Fruit fly (Drosophila melanogaster): ENCODE results near the gene CG14195.

Gene CG14195

dm6 chrX:19201630-19202029 lies 10.3 kb downstream of the CG14195 start, which contains the start of gene CG7990:
CG7990 (minus strand) TSS chrX:19201979.
- no peak for TF ChIP-seq fkh (GFP tag; optimal IDR thresholded peaks at IDR 0.05)
- TF ChIP-seq CG6276 (GFP tag; optimal IDR thresholded peaks at IDR 0.05): no peak
- TF ChIP-seq Hr39 (GFP tag; optimal IDR thresholded peaks at IDR 0.05): no peak
- TF ChIP-seq CG6163 (GFP tag; IDR thresholded peaks at IDR 0.05): no peak
- TF ChIP-seq CG32006 (GFP tag; optimal IDR thresholded peaks at IDR 0.05): no peak
- TF ChIP-seq Eip93F (GFP tag; optimal IDR thresholded peaks at IDR 0.05): no peak
- no peak for TF ChIP-seq CG9139 (GFP tag; optimal IDR thresholded peaks at IDR 0.05)
- TF ChIP-seq CG11902 (GFP tag; optimal IDR thresholded peaks at IDR 0.05): no peak
- TF ChIP-seq Gug (GFP tag; IDR thresholded peaks at IDR 0.05): no peak
- TF ChIP-seq CG16779 (tag; optimal IDR thresholded peaks at IDR 0.05): no peak
- no peak for TF ChIP-seq Sox15 (GFP tag; optimal IDR thresholded peaks at IDR 0.05)

- no peak for TF ChIP-seq net (GFP tag; optimal IDR thresholded peaks at IDR 0.05)
- no peak for TF ChIP-seq fd59A (GFP tag; optimal IDR thresholded peaks at IDR 0.05)
- peak; percentile 68 for TF ChIP-seq fkh (GFP tag; optimal IDR thresholded peaks at IDR 0.05)
- TF ChIP-seq Sox14 (GFP tag; optimal IDR thresholded peaks at IDR 0.05): peak; percentile 75
- no peak for TF ChIP-seq lz (GFP tag; optimal IDR thresholded peaks at IDR 0.05)
- no peak for TF ChIP-seq CG32006 (GFP tag; optimal IDR thresholded peaks at IDR 0.05)
- no peak for TF ChIP-seq Hr4 (GFP tag; optimal IDR thresholded peaks at IDR 0.05)
- no peak for TF ChIP-seq cyc (GFP tag; optimal IDR thresholded peaks at IDR 0.05)
- no peak for TF ChIP-seq eg (GFP tag; IDR thresholded peaks at IDR 0.05)
- no peak for TF ChIP-seq fd85E (GFP tag; optimal IDR thresholded peaks at IDR 0.05)
- no peak for TF ChIP-seq salr (GFP tag; optimal IDR thresholded peaks at IDR 0.05)
- TF ChIP-seq CG11762 (GFP tag; optimal IDR thresholded peaks at IDR 0.05; ENCODE audit: insufficient read depth): no peak
- no peak for TF ChIP-seq Eip78C (GFP tag)
- no peak for TF ChIP-seq dsx (GFP tag; optimal IDR thresholded peaks at IDR 0.05; ENCODE audit: poor library complexity, severe bottlenecking)
- peak in 1 of 2 experiments; percentile 9 for TF ChIP-seq ss (GFP tag; optimal IDR thresholded peaks at IDR 0.05)
- peak; percentile 53 for TF ChIP-seq CG1621 (tag; optimal IDR thresholded peaks at IDR 0.05)
- no peak for TF ChIP-seq Lpt (GFP tag; optimal IDR thresholded peaks at IDR 0.05)
- no peak for TF ChIP-seq Hr39 (GFP tag; optimal IDR thresholded peaks at IDR 0.05)
- TF ChIP-seq achi (GFP tag; optimal IDR thresholded peaks at IDR 0.05): no peak
- no peak for TF ChIP-seq vri (GFP tag; optimal IDR thresholded peaks at IDR 0.05)
- TF ChIP-seq CG6163 (GFP tag; IDR thresholded peaks at IDR 0.05): peak; percentile 39; the same call in 2 of the 3 replicates
- TF ChIP-seq pdm3 (GFP tag; optimal IDR thresholded peaks at IDR 0.05): no peak
- TF ChIP-seq Eip75B (GFP tag; optimal IDR thresholded peaks at IDR 0.05): no peak
- no peak for TF ChIP-seq CG16779 (tag; optimal IDR thresholded peaks at IDR 0.05)
Measured at dm6 chrX:19193336-19193735, 18.5 kb downstream of the CG14195 start, which contains the start of the genes CG7914 and CG14194. CG7914 (minus strand) TSS chrX:19193448. CG14194 (plus strand) TSS chrX:19193555.

dm6 chrX:19191597-19191996 lies 20.3 kb downstream of the CG14195 start:
- TF ChIP-seq CG6276 (GFP tag; optimal IDR thresholded peaks at IDR 0.05) (no peak), CG8632 (GFP tag; optimal IDR thresholded peaks at IDR 0.05) (no peak), Ets96B (tag; optimal IDR thresholded peaks at IDR 0.05) (no peak), Eip78C (GFP tag) (no peak), CG3032 (tag; optimal IDR thresholded peaks at IDR 0.05) (no peak), CG11762 (GFP tag; optimal IDR thresholded peaks at IDR 0.05; ENCODE audit: insufficient read depth) (no peak), Ets21C (GFP tag; optimal IDR thresholded peaks at IDR 0.05) (no peak), ss (GFP tag; optimal IDR thresholded peaks at IDR 0.05) (no peak), acj6 (GFP tag; optimal IDR thresholded peaks at IDR 0.05) (no peak), CG1621 (tag; optimal IDR thresholded peaks at IDR 0.05) (no peak), CG34406 (GFP tag; optimal IDR thresholded peaks at IDR 0.05) (no peak)

- TF ChIP-seq lz (GFP tag; optimal IDR thresholded peaks at IDR 0.05): no peak
- no peak for TF ChIP-seq dac (GFP tag; optimal IDR thresholded peaks at IDR 0.05)
- TF ChIP-seq CG6854 (GFP tag; optimal IDR thresholded peaks at IDR 0.05): no peak
- no peak for TF ChIP-seq Eip75B (GFP tag; optimal IDR thresholded peaks at IDR 0.05)
- TF ChIP-seq CG9139 (GFP tag; optimal IDR thresholded peaks at IDR 0.05): no peak
- TF ChIP-seq Gug (GFP tag; IDR thresholded peaks at IDR 0.05): no peak
- no peak for TF ChIP-seq Hr39 (GFP tag; optimal IDR thresholded peaks at IDR 0.05)
- TF ChIP-seq CG11294 (GFP tag; IDR thresholded peaks at IDR 0.05): no peak
- TF ChIP-seq salr (GFP tag; optimal IDR thresholded peaks at IDR 0.05): no peak
- no peak for TF ChIP-seq achi (GFP tag; optimal IDR thresholded peaks at IDR 0.05)
- no peak for TF ChIP-seq dsx (GFP tag; optimal IDR thresholded peaks at IDR 0.05; ENCODE audit: poor library complexity, severe bottlenecking)
- TF ChIP-seq CG8632 (GFP tag; optimal IDR thresholded peaks at IDR 0.05): no peak
- no peak for TF ChIP-seq Blimp-1 (GFP tag; optimal IDR thresholded peaks at IDR 0.05)
- TF ChIP-seq Smox (GFP tag; optimal IDR thresholded peaks at IDR 0.05): no peak
- TF ChIP-seq CG7368 (GFP tag; optimal IDR thresholded peaks at IDR 0.05): no peak
- TF ChIP-seq CG6276 (GFP tag; optimal IDR thresholded peaks at IDR 0.05): no peak
- no peak for TF ChIP-seq topi (GFP tag; optimal IDR thresholded peaks at IDR 0.05)
Measured at dm6 chrX:19191050-19191449, 20.8 kb downstream of the CG14195 start.

Data from whole organism, prepupa.